Worm (Caenorhabditis elegans) whole organism, L1 larva: ENCODE measurements around the gene ZK1193.2.

Experiments
- aly-2 ChIP-seq: fragments of 150-350 bp; optimal IDR thresholded peaks from 2 replicates; lab custom pipeline; 2014; ENCODE audit warnings: missing biosample characterization, missing genetic modification characterization
- ceh-82 ChIP-seq, 3 experiments: fragments of 150-350 bp in 1 of 3; sonication (generic microtip) in 2 of 3; optimal IDR thresholded peaks; 2 replicates each; lab custom pipeline; 2014 to 2017; ENCODE audit warnings: missing biosample characterization in 3 of 3, missing genetic modification characterization in 3 of 3
- lin-14 ChIP-seq: fragments of 200-800 bp; sonication (Bioruptor generic); optimal IDR thresholded peaks from 2 replicates; lab custom pipeline; 2018; ENCODE audit warnings: mild to moderate bottlenecking, missing genetic modification characterization, moderate library complexity, missing compliant biosample characterization
- nhr-28 ChIP-seq: fragments of 150-350 bp; optimal IDR thresholded peaks from 2 replicates; lab custom pipeline; 2014; ENCODE audit warnings: missing biosample characterization, missing genetic modification characterization
- rnt-1 ChIP-seq: sonication (generic microtip); optimal IDR thresholded peaks from 2 replicates; lab custom pipeline; 2016; ENCODE audit warnings: mild to moderate bottlenecking, missing genetic modification characterization, moderate library complexity, missing compliant biosample characterization
- unc-62 ChIP-seq: fragments of 150-350 bp; optimal IDR thresholded peaks from 2 replicates; lab custom pipeline; 2014; ENCODE audit warnings: missing biosample characterization, missing genetic modification reagents, missing genetic modification characterization
- unc-98 ChIP-seq: fragments of 200-800 bp; sonication (Bioruptor generic); IDR thresholded peaks from 2 replicates; pipeline ENCODE4 v1.3.6; 2022; ENCODE audit warnings: missing genetic modification characterization, missing compliant biosample characterization

- TF ChIP-seq aly-2 (tag; lab: Kevin White, UChicago) (no peak), ceh-82 (tag; optimal IDR thresholded peaks at IDR 0.05; lab: Kevin White, UChicago) (no peak), unc-98 (no peak), unc-62 (GFP tag; lab: Kevin White, UChicago) (no peak), nhr-28 (tag; lab: Kevin White, UChicago) (no peak), lin-14 (no peak), rnt-1 (no peak)
Observed at ce11 chrX:459316-459715, 33.9 kb upstream of the ZK1193.2 start.
